Fruit fly (Drosophila melanogaster) whole organism, prepupa: ENCODE measurements around the gene temp.

Source experiments
- CG10631 ChIP-seq: fragments of 200-800 bp; sonication (Bioruptor generic); optimal IDR thresholded peaks from 2 replicates; lab custom pipeline; 2016; ENCODE audit warnings: missing biosample characterization, missing genetic modification characterization
- CG10669 ChIP-seq: fragments of 200-800 bp; sonication (Bioruptor generic); optimal IDR thresholded peaks from 3 replicates; lab custom pipeline; 2018; ENCODE audit warnings: missing biosample characterization, mild to moderate bottlenecking, missing genetic modification characterization, moderate library complexity
- CG11294 ChIP-seq: fragments of 200-800 bp; sonication (Bioruptor generic); IDR thresholded peaks from 2 replicates; pipeline ENCODE4 v1.3.6; 2022; ENCODE audit warnings: missing biosample characterization, missing genetic modification characterization
- CG11762 ChIP-seq: fragments of 200-800 bp; sonication (Bioruptor generic); optimal IDR thresholded peaks from 3 replicates; lab custom pipeline; 2016; ENCODE audit warnings: missing biosample characterization, missing genetic modification characterization; ENCODE audit not compliant: insufficient read depth
- CG11902 ChIP-seq: fragments of 200-800 bp; sonication (Bioruptor generic); optimal IDR thresholded peaks from 3 replicates; lab custom pipeline; 2016; ENCODE audit warnings: missing biosample characterization, missing genetic modification characterization
- CG15336 ChIP-seq: fragments of 200-800 bp; sonication (Bioruptor generic); IDR thresholded peaks from 2 replicates; pipeline ENCODE4 v1.3.6; 2022; ENCODE audit warnings: missing biosample characterization, missing genetic modification characterization
- CG3032 ChIP-seq: fragments of 200-800 bp; optimal IDR thresholded peaks from 2 replicates; lab custom pipeline; 2019; ENCODE audit warnings: missing biosample characterization, mild to moderate bottlenecking, missing genetic modification characterization, moderate library complexity
- CG31627 ChIP-seq: fragments of 200-800 bp; sonication (Bioruptor generic); optimal IDR thresholded peaks from 3 replicates; lab custom pipeline; 2016; ENCODE audit warnings: missing biosample characterization, missing genetic modification characterization
- CG32006 ChIP-seq: fragments of 200-800 bp; sonication (Bioruptor generic); optimal IDR thresholded peaks from 3 replicates; lab custom pipeline; 2017; ENCODE audit warnings: missing biosample characterization, mild to moderate bottlenecking, missing genetic modification characterization
- CG3919 ChIP-seq: fragments of 200-800 bp; sonication (Bioruptor generic); optimal IDR thresholded peaks from 3 replicates; lab custom pipeline; 2016; ENCODE audit warnings: missing biosample characterization, missing genetic modification characterization
- CG6163 ChIP-seq: fragments of 200-800 bp; sonication (Bioruptor generic); IDR thresholded peaks from 3 replicates; pipeline ENCODE4 v1.3.6; 2022; ENCODE audit warnings: missing biosample characterization, missing genetic modification characterization
- CG6276 ChIP-seq: fragments of 200-800 bp; sonication (Bioruptor generic); optimal IDR thresholded peaks from 2 replicates; lab custom pipeline; 2017; ENCODE audit warnings: missing biosample characterization, mild to moderate bottlenecking, missing genetic modification characterization
- CG6792 ChIP-seq: fragments of 200-800 bp; sonication (Bioruptor generic); optimal IDR thresholded peaks from 3 replicates; lab custom pipeline; 2016; ENCODE audit warnings: missing biosample characterization, missing genetic modification characterization
- CG6808 ChIP-seq: fragments of 200-800 bp; sonication (Bioruptor generic); optimal IDR thresholded peaks from 3 replicates; lab custom pipeline; 2017; ENCODE audit warnings: missing biosample characterization, missing genetic modification characterization, mild to moderate bottlenecking, moderate library complexity, missing genetic modification reagents
- CG7368 ChIP-seq: fragments of 200-800 bp; sonication (Bioruptor generic); optimal IDR thresholded peaks from 3 replicates; lab custom pipeline; 2016; ENCODE audit warnings: missing biosample characterization, missing genetic modification characterization
- CG8119 ChIP-seq: fragments of 200-800 bp; sonication (Bioruptor generic); IDR thresholded peaks from 3 replicates; pipeline ENCODE4 v1.3.6; 2022; ENCODE audit warnings: missing biosample characterization, missing genetic modification characterization
- CG8319 ChIP-seq: fragments of 200-800 bp; sonication (Bioruptor generic); optimal IDR thresholded peaks from 3 replicates; lab custom pipeline; 2016; ENCODE audit warnings: missing biosample characterization, missing genetic modification characterization
- CG8632 ChIP-seq: fragments of 200-800 bp; sonication (Bioruptor generic); optimal IDR thresholded peaks from 3 replicates; lab custom pipeline; 2016; ENCODE audit warnings: missing biosample characterization, missing genetic modification characterization
- Eip78C ChIP-seq: fragments of 200-800 bp; sonication (Bioruptor generic); peaks from one replicate; lab custom pipeline; 2016; ENCODE audit warnings: missing biosample characterization, missing genetic modification characterization
- Eip93F ChIP-seq: fragments of 200-800 bp; sonication (Bioruptor generic); optimal IDR thresholded peaks from 2 replicates; lab custom pipeline; 2016; ENCODE audit warnings: missing biosample characterization, mild to moderate bottlenecking, missing genetic modification characterization
- Ets96B ChIP-seq: fragments of 200-800 bp; optimal IDR thresholded peaks from 2 replicates; lab custom pipeline; 2019; ENCODE audit warnings: missing biosample characterization, mild to moderate bottlenecking, missing genetic modification characterization, moderate library complexity
- Gug ChIP-seq: fragments of 200-800 bp; sonication (Bioruptor generic); IDR thresholded peaks from 2 replicates; pipeline ENCODE4 v1.3.6; 2022; ENCODE audit warnings: missing biosample characterization, missing genetic modification characterization
- Hr38 ChIP-seq: sonication (Bioruptor generic); optimal IDR thresholded peaks from 2 replicates; lab custom pipeline; 2016; ENCODE audit warnings: missing biosample characterization, missing genetic modification characterization
- Hr39 ChIP-seq: fragments of 200-800 bp; sonication (Bioruptor generic); optimal IDR thresholded peaks from 2 replicates; lab custom pipeline; 2016; ENCODE audit warnings: missing biosample characterization, missing genetic modification characterization
- Lpt ChIP-seq: fragments of 200-800 bp; sonication (Bioruptor generic); optimal IDR thresholded peaks from 3 replicates; lab custom pipeline; 2016; ENCODE audit warnings: missing biosample characterization, missing genetic modification characterization
- Met ChIP-seq: fragments of 200-800 bp; sonication (Bioruptor generic); optimal IDR thresholded peaks from 3 replicates; lab custom pipeline; 2016; ENCODE audit warnings: missing biosample characterization, missing genetic modification characterization
- OdsH ChIP-seq: fragments of 200-800 bp; sonication (Bioruptor generic); optimal IDR thresholded peaks from 3 replicates; lab custom pipeline; 2016; ENCODE audit warnings: missing biosample characterization, missing genetic modification characterization
- Smox ChIP-seq: fragments of 200-800 bp; sonication (Bioruptor generic); optimal IDR thresholded peaks from 3 replicates; lab custom pipeline; 2016; ENCODE audit warnings: missing biosample characterization, missing genetic modification characterization
- Sox102F ChIP-seq: fragments of 200-800 bp; sonication (Bioruptor generic); optimal IDR thresholded peaks from 2 replicates; lab custom pipeline; 2016; ENCODE audit warnings: missing biosample characterization, mild to moderate bottlenecking, missing genetic modification characterization
- Sox14 ChIP-seq: fragments of 200-800 bp; sonication (Bioruptor generic); optimal IDR thresholded peaks from 3 replicates; lab custom pipeline; 2016; ENCODE audit warnings: missing biosample characterization, missing genetic modification characterization
- Sox15 ChIP-seq: fragments of 200-800 bp; sonication (Bioruptor generic); optimal IDR thresholded peaks from 3 replicates; lab custom pipeline; 2016; ENCODE audit warnings: missing biosample characterization, missing genetic modification characterization
- achi ChIP-seq: fragments of 200-800 bp; sonication (Bioruptor generic); optimal IDR thresholded peaks from 3 replicates; lab custom pipeline; 2016; ENCODE audit warnings: missing biosample characterization, missing genetic modification characterization
- cyc ChIP-seq: fragments of 200-800 bp; sonication (Bioruptor generic); optimal IDR thresholded peaks from 3 replicates; lab custom pipeline; 2016; ENCODE audit warnings: missing biosample characterization, missing genetic modification characterization
- dsx ChIP-seq: fragments of 200-800 bp; optimal IDR thresholded peaks from 3 replicates; lab custom pipeline; 2019; ENCODE audit warnings: missing biosample characterization, mild to moderate bottlenecking, missing genetic modification characterization, moderate library complexity; ENCODE audit not compliant: poor library complexity, severe bottlenecking
- eg ChIP-seq: fragments of 200-800 bp; sonication (Bioruptor generic); IDR thresholded peaks from 3 replicates; pipeline ENCODE4 v1.3.6; 2022; ENCODE audit warnings: missing biosample characterization, missing genetic modification characterization
- fd59A ChIP-seq: fragments of 200-800 bp; sonication (Bioruptor generic); optimal IDR thresholded peaks from 2 replicates; lab custom pipeline; 2017; ENCODE audit warnings: missing biosample characterization, mild to moderate bottlenecking, missing genetic modification characterization, missing genetic modification reagents
- fkh ChIP-seq: fragments of 200-800 bp; sonication (Bioruptor generic); optimal IDR thresholded peaks from 3 replicates; lab custom pipeline; 2017; ENCODE audit warnings: missing biosample characterization, mild to moderate bottlenecking, missing genetic modification characterization, moderate library complexity
- net ChIP-seq: fragments of 200-800 bp; sonication (Bioruptor generic); optimal IDR thresholded peaks from 3 replicates; lab custom pipeline; 2016; ENCODE audit warnings: missing biosample characterization, missing genetic modification characterization
- pdm3 ChIP-seq: fragments of 200-800 bp; sonication (Bioruptor generic); optimal IDR thresholded peaks from 3 replicates; lab custom pipeline; 2016; ENCODE audit warnings: missing biosample characterization, missing genetic modification characterization
- spab ChIP-seq: fragments of 200-800 bp; sonication (Bioruptor generic); optimal IDR thresholded peaks from 2 replicates; lab custom pipeline; 2017; ENCODE audit warnings: missing biosample characterization, mild to moderate bottlenecking, missing genetic modification characterization, missing genetic modification reagents
- ss ChIP-seq, 2 experiments: fragments of 200-800 bp; sonication (Bioruptor generic); optimal IDR thresholded peaks; 2 replicates in 1 of 2; 3 replicates in 1 of 2; lab custom pipeline; 2017 to 2018; ENCODE audit warnings: mild to moderate bottlenecking in 2 of 2, missing biosample characterization in 2 of 2, missing genetic modification characterization in 2 of 2, moderate library complexity in 1 of 2
- svp ChIP-seq: fragments of 200-800 bp; sonication (Bioruptor generic); peaks from one replicate; lab custom pipeline; 2016; ENCODE audit warnings: missing biosample characterization, missing genetic modification characterization
- topi ChIP-seq: fragments of 200-800 bp; sonication (Bioruptor generic); optimal IDR thresholded peaks from 3 replicates; lab custom pipeline; 2016; ENCODE audit warnings: missing biosample characterization, missing genetic modification characterization
- vri ChIP-seq: fragments of 200-800 bp; sonication (Bioruptor generic); optimal IDR thresholded peaks from 3 replicates; lab custom pipeline; 2016; ENCODE audit warnings: missing biosample characterization, mild to moderate bottlenecking, missing genetic modification characterization

Gene temp

dm6 chrX:2297428-2298200 is 35.3 kb upstream of the temp start (continued):
- TF ChIP-seq CG6792 (peak; percentile 95), fkh (peak; percentile 86), dsx (GFP tag; lab: Kevin White, UChicago) (peak; percentile 86), OdsH (GFP tag; lab: Kevin White, UChicago) (peak; percentile 96), cyc (GFP tag; lab: Kevin White, UChicago) (peak; percentile 93), spab (GFP tag; lab: Kevin White, UChicago) (peak; percentile 85), CG6276 (GFP tag; lab: Kevin White, UChicago) (peak; percentile 94), Lpt (GFP tag; lab: Kevin White, UChicago) (peak; percentile 95), CG10669 (GFP tag; lab: Kevin White, UChicago) (peak; percentile 93), Hr38 (GFP tag; lab: Kevin White, UChicago) (peak; percentile 92), CG32006 (GFP tag; lab: Kevin White, UChicago) (peak; percentile 98), Met (GFP tag; lab: Kevin White, UChicago) (peak; percentile 92), svp (GFP tag; lab: Kevin White, UChicago) (peak; percentile 94), CG8632 (GFP tag; lab: Kevin White, UChicago) (peak; percentile 88), Gug (GFP tag; lab: Robert Waterston, UW) (peak; percentile 93), CG11762 (peak; percentile 75), CG3919 (peak; percentile 95), CG6808 (GFP tag; lab: Kevin White, UChicago) (peak; percentile 82), Sox15 (GFP tag; lab: Kevin White, UChicago) (peak; percentile 91), topi (GFP tag; lab: Kevin White, UChicago) (peak; percentile 93), CG8119 (GFP tag; lab: Robert Waterston, UW) (peak; percentile 96), Smox (GFP tag; lab: Kevin White, UChicago) (peak; percentile 88), CG10631 (GFP tag; lab: Kevin White, UChicago) (peak; percentile 96), Eip78C (GFP tag; lab: Kevin White, UChicago) (peak; percentile 98)

- peak; percentile 99 for TF ChIP-seq Eip78C (GFP tag; lab: Kevin White, UChicago)
- TF ChIP-seq CG7368 (GFP tag; lab: Kevin White, UChicago), result peak; percentile 90
- peak; percentile 90 for TF ChIP-seq Ets96B (tag; lab: Kevin White, UChicago)
- TF ChIP-seq CG8632 (GFP tag; lab: Kevin White, UChicago), result peak; percentile 93
- TF ChIP-seq CG8119 (GFP tag; lab: Robert Waterston, UW), result peak; percentile 87
- TF ChIP-seq CG10669 (GFP tag; lab: Kevin White, UChicago), result peak; percentile 92
- peak; percentile 91 for TF ChIP-seq achi (GFP tag; lab: Kevin White, UChicago)
- TF ChIP-seq Lpt (GFP tag; lab: Kevin White, UChicago), result peak; percentile 90
- TF ChIP-seq fkh, result peak; percentile 74
- TF ChIP-seq ss (GFP tag; optimal IDR thresholded peaks at IDR 0.05; lab: Kevin White, UChicago), result peak; percentile 89 to 94
- peak; percentile 91 for TF ChIP-seq CG3919
- TF ChIP-seq Smox (GFP tag; lab: Kevin White, UChicago), result peak; percentile 95
- TF ChIP-seq CG11294 (GFP tag; lab: Robert Waterston, UW), result peak; percentile 31; the same call in 1 of the 2 replicates
- TF ChIP-seq CG31627 (GFP tag; lab: Kevin White, UChicago), result peak; percentile 96
- TF ChIP-seq CG6276 (GFP tag; lab: Kevin White, UChicago), result peak; percentile 93
- TF ChIP-seq Sox15 (GFP tag; lab: Kevin White, UChicago), result peak; percentile 92
- TF ChIP-seq eg (GFP tag; lab: Robert Waterston, UW), result peak; percentile 47; the same call in 2 of the 3 replicates
- TF ChIP-seq CG15336, result peak; percentile 84
- TF ChIP-seq CG3032 (tag; lab: Kevin White, UChicago), result peak; percentile 89
- TF ChIP-seq Sox102F (GFP tag; lab: Kevin White, UChicago), result peak; percentile 95
- TF ChIP-seq Hr39, result peak; percentile 94
- peak; percentile 95 for TF ChIP-seq net (GFP tag; lab: Kevin White, UChicago)
- TF ChIP-seq pdm3 (GFP tag; lab: Kevin White, UChicago), result peak; percentile 95
- peak; percentile 65 for TF ChIP-seq Eip93F (GFP tag; lab: Kevin White, UChicago)
- TF ChIP-seq CG11902 (GFP tag; lab: Kevin White, UChicago), result peak; percentile 87
- peak; percentile 90 for TF ChIP-seq spab (GFP tag; lab: Kevin White, UChicago)
- peak; percentile 95 for TF ChIP-seq fd59A (GFP tag; lab: Kevin White, UChicago)
- peak; percentile 91 for TF ChIP-seq CG8319
- peak; percentile 78 for TF ChIP-seq dsx (GFP tag; lab: Kevin White, UChicago)
- peak; percentile 86 for TF ChIP-seq vri
- TF ChIP-seq Sox14 (GFP tag; lab: Kevin White, UChicago), result peak; percentile 96
- TF ChIP-seq CG11762, result peak; percentile 90
- 0 out of 3 replicates have a peak, but pooled peaks have one; percentile 21 for TF ChIP-seq CG6163 (GFP tag; lab: Robert Waterston, UW)
Measured at dm6 chrX:2296230-2297044, 34.1 kb upstream of the temp start.
